Worm (Caenorhabditis elegans) whole organism, mixed stage, embryonic: ENCODE results near the gene nep-23.

Experiments used
- ceh-43 ChIP-seq: fragments of 200-800 bp; sonication (Bioruptor generic); optimal IDR thresholded peaks from 2 replicates; lab custom pipeline; 2018; ENCODE audit warnings: mild to moderate bottlenecking, missing genetic modification characterization, moderate library complexity, missing compliant biosample characterization
- ces-1 ChIP-seq: fragments of 150-350 bp; optimal IDR thresholded peaks from 2 replicates; lab custom pipeline; 2014; ENCODE audit warnings: missing biosample characterization, missing genetic modification reagents, missing genetic modification characterization
- elt-1 ChIP-seq: sonication (generic microtip); optimal IDR thresholded peaks from 2 replicates; lab custom pipeline; 2017; ENCODE audit warnings: missing genetic modification characterization, mild to moderate bottlenecking, missing compliant biosample characterization, antibody characterized with exemption, moderate library complexity, borderline replicate concordance; ENCODE audit not compliant: insufficient read depth
- mls-2 ChIP-seq: sonication (generic microtip); optimal IDR thresholded peaks from 2 replicates; lab custom pipeline; 2016; ENCODE audit warnings: mild to moderate bottlenecking, missing genetic modification characterization, moderate library complexity, missing compliant biosample characterization
- nhr-2 ChIP-seq: fragments of 150-350 bp; optimal IDR thresholded peaks from 2 replicates; lab custom pipeline; 2014; ENCODE audit warnings: missing biosample characterization, missing genetic modification characterization
- nhr-237 ChIP-seq: fragments of 150-350 bp; optimal IDR thresholded peaks from 2 replicates; lab custom pipeline; 2014; ENCODE audit warnings: missing biosample characterization, missing genetic modification characterization
- pha-4 ChIP-seq: fragments of 150-350 bp; optimal IDR thresholded peaks from 2 replicates; lab custom pipeline; 2018; ENCODE audit warnings: missing biosample characterization, missing genetic modification reagents, missing genetic modification characterization
- unc-120 ChIP-seq: sonication (generic microtip); optimal IDR thresholded peaks from 2 replicates; lab custom pipeline; 2017; ENCODE audit warnings: missing genetic modification characterization, missing compliant biosample characterization; ENCODE audit not compliant: poor library complexity, severe bottlenecking
- unc-39 ChIP-seq: fragments of 150-350 bp; optimal IDR thresholded peaks from 2 replicates; lab custom pipeline; 2014; ENCODE audit warnings: missing biosample characterization, missing genetic modification characterization
- unc-62 ChIP-seq: fragments of 150-350 bp; optimal IDR thresholded peaks from 2 replicates; lab custom pipeline; 2014; ENCODE audit warnings: missing biosample characterization, missing genetic modification reagents, missing genetic modification characterization
- ztf-11 ChIP-seq: fragments of 150-350 bp; optimal IDR thresholded peaks from 2 replicates; lab custom pipeline; 2014; ENCODE audit warnings: missing biosample characterization, missing genetic modification characterization

ce11 chrIV:16962445-16962844 is 42.3 kb downstream of the nep-23 start:
- TF ChIP-seq ceh-43 (GFP tag; lab: Kevin White, UChicago) (no peak), pha-4 (tag; lab: Kevin White, UChicago) (no peak), nhr-237 (tag; lab: Kevin White, UChicago) (no peak), unc-120 (tag; lab: Kevin White, UChicago) (no peak), ces-1 (GFP tag; lab: Kevin White, UChicago) (no peak), ztf-11 (no peak), nhr-2 (no peak), elt-1 (tag; lab: Kevin White, UChicago) (no peak), mls-2 (tag; lab: Kevin White, UChicago) (no peak), unc-39 (tag; lab: Kevin White, UChicago) (no peak), unc-62 (GFP tag; lab: Kevin White, UChicago) (no peak)
